Worm (Caenorhabditis elegans) whole organism, L2 larva: ENCODE data around the gene F01F1.11.

ENCODE experiments used
- C34F6.9 ChIP-seq: fragments of 150-350 bp; optimal IDR thresholded peaks from 2 replicates; lab custom pipeline; 2014; ENCODE audit warnings: missing biosample characterization, missing genetic modification characterization
- aly-2 ChIP-seq: fragments of 150-350 bp; optimal IDR thresholded peaks from 2 replicates; lab custom pipeline; 2014; ENCODE audit warnings: missing biosample characterization, missing genetic modification characterization
- ama-1 ChIP-seq: fragments of 150-350 bp; optimal IDR thresholded peaks from 2 replicates; lab custom pipeline; 2018; ENCODE audit warnings: inconsistent platforms
- fos-1 ChIP-seq: fragments of 150-350 bp; optimal IDR thresholded peaks from 2 replicates; lab custom pipeline; 2014; ENCODE audit warnings: missing biosample characterization, missing genetic modification characterization
- nhr-23 ChIP-seq: fragments of 150-350 bp; optimal IDR thresholded peaks from 2 replicates; lab custom pipeline; 2014; ENCODE audit warnings: missing biosample characterization, missing genetic modification reagents, missing genetic modification characterization
- nhr-25 ChIP-seq: fragments of 150-350 bp; sonication (generic microtip); optimal IDR thresholded peaks from 3 replicates; lab custom pipeline; 2014; ENCODE audit warnings: missing biosample characterization, missing genetic modification characterization
- sma-3 ChIP-seq: sonication (generic microtip); optimal IDR thresholded peaks from 2 replicates; lab custom pipeline; 2016; ENCODE audit warnings: missing genetic modification reagents, missing genetic modification characterization, missing compliant biosample characterization
- snpc-4 ChIP-seq: fragments of 150-350 bp; optimal IDR thresholded peaks from 2 replicates; lab custom pipeline; 2014; ENCODE audit warnings: missing biosample characterization, missing genetic modification characterization
- zag-1 ChIP-seq: fragments of 150-350 bp; optimal IDR thresholded peaks from 2 replicates; lab custom pipeline; 2014; ENCODE audit warnings: missing biosample characterization, missing genetic modification characterization
- ztf-11 ChIP-seq: sonication (generic microtip); optimal IDR thresholded peaks from 2 replicates; lab custom pipeline; 2017; ENCODE audit warnings: missing biosample characterization, missing genetic modification characterization

- TF ChIP-seq zag-1 (tag; lab: Kevin White, UChicago) = peak; percentile 3
- TF ChIP-seq fos-1 = no peak
- no peak for TF ChIP-seq nhr-23 (tag; lab: Kevin White, UChicago)
- no peak for TF ChIP-seq nhr-25 (tag; lab: Kevin White, UChicago)
- no peak for TF ChIP-seq ztf-11 (tag; lab: Kevin White, UChicago)
- TF ChIP-seq aly-2 (tag; lab: Kevin White, UChicago) = no peak
- TF ChIP-seq snpc-4 (tag; lab: Kevin White, UChicago) = no peak
- TF ChIP-seq ama-1 (lab: Kevin White, UChicago) = no peak
- TF ChIP-seq sma-3 (GFP tag; lab: Kevin White, UChicago) = no peak
- peak; percentile 15 for TF ChIP-seq C34F6.9 (tag; lab: Kevin White, UChicago)
These were observed 44.7 kb downstream of the F01F1.11 start for ce11 chrIII:5826895-5827437.
